Worm (Caenorhabditis elegans): ENCODE data around the gene sru-17.

sru-17 gene

DNA sequence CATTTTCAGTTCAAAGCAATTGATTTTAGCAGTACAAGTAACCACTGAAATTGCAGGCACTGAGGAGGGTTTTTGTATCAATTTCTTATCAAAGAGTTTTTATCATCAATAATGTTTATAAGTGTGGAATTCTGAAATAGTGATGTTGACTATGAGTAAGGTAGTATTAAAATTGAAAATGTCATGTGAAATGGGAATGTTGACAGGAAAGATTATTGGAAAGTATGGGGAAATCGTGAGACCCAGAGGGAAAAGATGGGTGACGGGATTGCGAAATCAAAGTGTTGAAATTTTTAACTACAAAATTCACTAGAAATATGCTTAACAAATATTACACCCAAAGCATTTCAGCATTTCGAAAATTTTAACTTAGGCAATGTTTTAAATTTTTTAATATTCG lies 21.7 kb downstream of the sru-17 start, which contains the start of gene F53B2.8 (continued):
- no peak for TF ChIP-seq ceh-28 (tag; optimal IDR thresholded peaks at IDR 0.05)
- TF ChIP-seq nhr-28 (tag; optimal IDR thresholded peaks at IDR 0.05), result peak; percentile 99
- TF ChIP-seq F26F4.8 (GFP tag; conservative IDR thresholded peaks at IDR 0.05), result no peak
- TF ChIP-seq mdt-29 (GFP tag; IDR thresholded peaks at IDR 0.05), result no peak
- no peak for TF ChIP-seq egl-27 (tag; optimal IDR thresholded peaks at IDR 0.05)
- TF ChIP-seq snpc-4 (tag; optimal IDR thresholded peaks at IDR 0.05), result no peak
- TF ChIP-seq php-3 (GFP tag; IDR thresholded peaks at IDR 0.05), result 0 out of 2 replicates have a peak, but pooled peaks have one; percentile 38
- no peak for TF ChIP-seq vab-7 (GFP tag; IDR thresholded peaks at IDR 0.05)
- TF ChIP-seq spr-1 (tag; optimal IDR thresholded peaks at IDR 0.05), result no peak
- no peak for TF ChIP-seq zfp-3 (GFP tag; conservative IDR thresholded peaks at IDR 0.05)
- TF ChIP-seq nhr-6 (tag; optimal IDR thresholded peaks at IDR 0.05), result peak; percentile 95
- no peak for TF ChIP-seq duxl-1 (tag; optimal IDR thresholded peaks at IDR 0.05; ENCODE audit: poor library complexity)
- no peak for TF ChIP-seq T26A8.4 (GFP tag; IDR thresholded peaks at IDR 0.05)
- TF ChIP-seq mxl-2 (GFP tag; conservative IDR thresholded peaks at IDR 0.05), result no peak
- TF ChIP-seq dmd-6 (GFP tag; IDR thresholded peaks at IDR 0.05), result peak; percentile 81
- no peak for TF ChIP-seq hmg-1.1 (GFP tag; IDR thresholded peaks at IDR 0.05)
- TF ChIP-seq ceh-62 (tag; optimal IDR thresholded peaks at IDR 0.05), result no peak
- peak; percentile 10 for TF ChIP-seq nhr-11 (tag; optimal IDR thresholded peaks at IDR 0.05)
- TF ChIP-seq unc-39 (tag; optimal IDR thresholded peaks at IDR 0.05), result no peak
- no peak for TF ChIP-seq aly-2 (tag; optimal IDR thresholded peaks at IDR 0.05)
- TF ChIP-seq jun-1 (tag; optimal IDR thresholded peaks at IDR 0.05), result no peak
- TF ChIP-seq lir-3 (tag; optimal IDR thresholded peaks at IDR 0.05), result no peak
- no peak for TF ChIP-seq egl-43 (GFP tag; IDR thresholded peaks at IDR 0.05)
- TF ChIP-seq lin-39 (tag; optimal IDR thresholded peaks at IDR 0.05), result no peak
- TF ChIP-seq zip-2 (tag; optimal IDR thresholded peaks at IDR 0.05), result no peak
- TF ChIP-seq nhr-48 (tag; optimal IDR thresholded peaks at IDR 0.05), result peak; percentile 23
- TF ChIP-seq R02D3.7 (tag; optimal IDR thresholded peaks at IDR 0.05), result no peak
- TF ChIP-seq daf-12 (tag; optimal IDR thresholded peaks at IDR 0.05), result no peak
- no peak for TF ChIP-seq attf-4 (tag; optimal IDR thresholded peaks at IDR 0.05)

DNA sequence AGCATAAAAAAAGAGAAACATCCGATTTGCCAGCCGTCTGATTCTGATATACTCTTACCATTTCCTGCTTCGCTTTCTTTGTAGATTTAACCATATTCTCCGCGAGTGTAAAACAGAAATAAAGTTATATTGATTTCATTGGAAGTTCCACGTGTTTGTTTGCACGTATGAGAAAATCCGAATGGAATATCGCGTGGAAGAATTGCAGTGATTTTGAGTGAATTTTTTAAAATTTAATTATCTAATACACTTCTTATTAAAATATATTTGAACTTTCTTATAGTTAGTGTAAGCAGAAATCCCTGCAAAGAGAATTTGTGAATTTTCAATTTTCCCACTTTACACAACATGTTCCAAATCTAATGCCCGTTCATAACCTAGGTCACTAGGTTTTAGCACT lies 25.6 kb downstream of the sru-17 start, which contains the start of gene F53B2.5:
Gene F53B2.5 (minus strand): TSS at position 101 of the 400 bp plus-strand sequence.
- no peak for TF ChIP-seq ceh-28 (tag; optimal IDR thresholded peaks at IDR 0.05)
- TF ChIP-seq D1046.2 (GFP tag; IDR thresholded peaks at IDR 0.05), result no peak
- TF ChIP-seq Y105C5A.15 (GFP tag; IDR thresholded peaks at IDR 0.05), result no peak
- TF ChIP-seq ceh-32 (tag; optimal IDR thresholded peaks at IDR 0.05; ENCODE audit: poor library complexity), result no peak

DNA sequence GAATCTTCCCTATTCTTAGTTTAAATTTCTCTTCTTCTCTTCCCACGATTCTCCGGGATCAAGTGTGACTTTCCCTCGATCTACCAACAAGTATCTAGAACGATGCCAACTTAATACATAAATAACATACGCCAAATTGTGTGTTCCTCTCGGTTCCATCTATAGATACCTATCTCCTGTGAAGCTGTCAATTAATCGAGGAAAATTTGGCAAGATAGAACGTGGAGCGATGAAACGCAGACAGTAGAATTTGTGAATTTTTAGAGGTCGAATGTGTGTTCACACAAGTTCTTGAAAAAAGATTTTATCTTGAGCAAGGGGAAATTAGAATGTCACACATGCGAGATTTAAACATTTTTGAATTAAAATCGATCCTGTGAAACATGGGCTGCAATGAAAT lies 26.0 kb downstream of the sru-17 start:
- TF ChIP-seq aha-1 (tag), result peak; percentile 21
- TF ChIP-seq nhr-10 (tag; optimal IDR thresholded peaks at IDR 0.05), result no peak

DNA sequence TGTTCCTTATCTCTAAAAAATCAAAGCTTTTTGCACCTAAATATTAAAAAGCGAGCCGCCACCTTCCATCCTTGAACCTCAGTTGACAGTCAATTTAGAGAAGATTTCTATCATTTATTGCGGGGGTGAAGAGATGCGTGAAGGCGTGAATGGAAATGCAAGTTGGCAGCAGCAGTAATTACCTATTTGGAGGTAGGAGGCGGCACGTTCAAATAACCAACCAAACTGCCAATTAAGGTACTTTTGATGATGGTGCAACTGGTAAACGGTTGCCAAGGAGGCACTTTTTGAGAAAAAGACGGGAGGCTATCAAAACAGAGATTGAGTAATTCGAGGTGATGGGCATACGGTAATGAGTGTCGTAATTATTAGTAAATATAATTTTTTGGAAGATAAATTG lies 30.9 kb downstream of the sru-17 start:
- TF ChIP-seq unc-39 (tag; optimal IDR thresholded peaks at IDR 0.05), result no peak
- no peak for TF ChIP-seq nhr-10 (tag; optimal IDR thresholded peaks at IDR 0.05)
- no peak for TF ChIP-seq gei-8 (GFP tag; optimal IDR thresholded peaks at IDR 0.05)
- TF ChIP-seq Y5F2A.4 (GFP tag; optimal IDR thresholded peaks at IDR 0.05), result no peak
- no peak for TF ChIP-seq php-3 (GFP tag; IDR thresholded peaks at IDR 0.05)
- no peak for TF ChIP-seq lin-39 (tag; optimal IDR thresholded peaks at IDR 0.05)
- no peak for TF ChIP-seq ceh-44 (GFP tag; IDR thresholded peaks at IDR 0.05)
- TF ChIP-seq nhr-76 (tag; optimal IDR thresholded peaks at IDR 0.05), result no peak
- no peak for TF ChIP-seq dmd-8 (GFP tag; IDR thresholded peaks at IDR 0.05)
- TF ChIP-seq nhr-111 (GFP tag; optimal IDR thresholded peaks at IDR 0.05), result no peak

All from whole organism, L4 larva.